Fruit fly (Drosophila melanogaster) whole organism, wandering third instar larva: ENCODE measurements around the gene PIG-T.

Source experiments
- Hr83 ChIP-seq: fragments of 200-300 bp; sonication (Bioruptor generic); optimal IDR thresholded peaks from 2 replicates; lab custom pipeline; 2016; ENCODE audit warnings: missing biosample characterization, mild to moderate bottlenecking, missing genetic modification characterization, moderate library complexity; ENCODE audit not compliant: poor library complexity, severe bottlenecking
- OdsH ChIP-seq: fragments of 200-800 bp; sonication (Bioruptor generic); optimal IDR thresholded peaks from 2 replicates; lab custom pipeline; 2016; ENCODE audit warnings: missing biosample characterization, mild to moderate bottlenecking, missing genetic modification characterization
- h ChIP-seq: fragments of 200-800 bp; sonication (Bioruptor generic); optimal IDR thresholded peaks from 3 replicates; lab custom pipeline; 2016; ENCODE audit warnings: missing biosample characterization, mild to moderate bottlenecking, missing genetic modification characterization
- psq ChIP-seq: fragments of 200-800 bp; sonication (Bioruptor generic); optimal IDR thresholded peaks from 3 replicates; lab custom pipeline; 2017; ENCODE audit warnings: missing biosample characterization, mild to moderate bottlenecking, missing genetic modification characterization, moderate library complexity
- sage ChIP-seq: fragments of 200-800 bp; sonication (Bioruptor generic); optimal IDR thresholded peaks from 2 replicates; lab custom pipeline; 2016; ENCODE audit warnings: missing biosample characterization, mild to moderate bottlenecking, missing genetic modification characterization
- sv ChIP-seq: fragments of 200-800 bp; sonication (Bioruptor generic); optimal IDR thresholded peaks from 3 replicates; lab custom pipeline; 2016; ENCODE audit warnings: missing biosample characterization, missing genetic modification characterization

- TF ChIP-seq h (GFP tag; lab: Kevin White, UChicago) (no peak), OdsH (no peak), Hr83 (GFP tag; lab: Kevin White, UChicago) (no peak), sv (GFP tag; lab: Kevin White, UChicago) (no peak), psq (GFP tag; lab: Kevin White, UChicago) (no peak), sage (GFP tag; lab: Kevin White, UChicago) (no peak)
Measured at dm6 chrX:8367069-8367468, 40.0 kb downstream of the PIG-T start, which contains the start of gene nAChRalpha3.
